Worm (Caenorhabditis elegans) whole organism, L4/young adult: Measurements from ENCODE around the gene C03H5.9.

Source experiments
- W03F9.2 ChIP-seq: fragments of 150-350 bp; optimal IDR thresholded peaks from 2 replicates; lab custom pipeline; 2014; ENCODE audit warnings: missing biosample characterization, missing genetic modification characterization
- dao-5 ChIP-seq: sonication (generic microtip); optimal IDR thresholded peaks from 2 replicates; lab custom pipeline; 2016; ENCODE audit warnings: missing genotype, missing genetic modification characterization, moderate library complexity, missing compliant biosample characterization

DNA sequence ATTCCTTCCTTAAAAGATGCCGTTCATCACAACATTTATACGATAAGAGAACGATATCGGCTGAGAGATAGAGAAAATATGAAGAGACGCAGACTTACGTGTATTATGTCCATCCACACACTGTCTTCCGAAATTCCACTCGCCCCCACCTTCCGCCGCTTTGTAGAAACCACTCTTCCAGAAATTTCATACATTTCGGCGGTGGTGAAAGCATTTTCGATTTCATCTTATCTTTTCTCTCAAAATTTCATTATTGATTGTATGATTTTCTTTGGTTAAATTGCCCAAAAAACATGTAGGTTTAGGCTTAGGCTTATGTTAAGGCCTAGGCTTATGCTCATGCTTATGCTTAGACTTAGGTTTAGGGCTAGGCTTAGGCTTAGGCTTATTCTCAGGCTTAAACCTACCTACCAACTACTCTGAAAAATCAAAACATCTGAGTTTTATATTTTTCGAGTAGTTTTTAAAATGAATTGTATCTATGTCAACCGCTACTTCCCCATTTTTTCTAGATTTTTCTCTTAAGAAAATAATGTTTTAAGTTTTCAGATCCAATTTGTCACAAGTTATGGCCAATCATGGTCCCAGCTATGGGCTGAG lies 41.1 kb upstream of the C03H5.9 start, which contains the start of gene cpn-2:
- TF ChIP-seq W03F9.2 (tag; lab: Kevin White, UChicago) (no peak), dao-5 (tag; lab: Kevin White, UChicago) (no peak)
